Fruit fly (Drosophila melanogaster) whole organism, embryonic: ENCODE results near the gene unk.

Source experiments
- CG10209 ChIP-seq: fragments of 200-800 bp; sonication (Bioruptor generic); optimal IDR thresholded peaks from 3 replicates; lab custom pipeline; 2017; ENCODE audit warnings: missing biosample characterization, mild to moderate bottlenecking, missing genetic modification characterization, missing genetic modification reagents
- CG10274 ChIP-seq: fragments of 200-800 bp; sonication (Bioruptor generic); optimal IDR thresholded peaks from 3 replicates; lab custom pipeline; 2017; ENCODE audit warnings: missing biosample characterization, mild to moderate bottlenecking, missing genetic modification characterization
- CG11456 ChIP-seq: fragments of 200-800 bp; sonication (Bioruptor generic); IDR thresholded peaks from 3 replicates; pipeline ENCODE4 v1.3.6; 2022; ENCODE audit warnings: missing biosample characterization, missing genetic modification characterization
- CG11723 ChIP-seq: fragments of 200-800 bp; sonication (Bioruptor generic); optimal IDR thresholded peaks from 2 replicates; lab custom pipeline; 2017; ENCODE audit warnings: missing biosample characterization, mild to moderate bottlenecking, missing genetic modification characterization
- CG1233 ChIP-seq: fragments of 200-800 bp; sonication (Bioruptor generic); optimal IDR thresholded peaks from 4 replicates; lab custom pipeline; 2018; ENCODE audit warnings: missing biosample characterization, mild to moderate bottlenecking, missing genetic modification characterization
- CG13287 ChIP-seq: fragments of 200-800 bp; sonication (Bioruptor generic); IDR thresholded peaks from 2 replicates; pipeline ENCODE4 v1.3.6; 2022; ENCODE audit warnings: missing biosample characterization, missing genetic modification characterization; ENCODE audit not compliant: partially characterized antibody
- CG13624 ChIP-seq: fragments of 200-800 bp; sonication (Bioruptor generic); optimal IDR thresholded peaks from 2 replicates; lab custom pipeline; 2016; ENCODE audit warnings: missing biosample characterization, missing genetic modification characterization
- CG13775 ChIP-seq: fragments of 200-800 bp; sonication (Bioruptor generic); optimal IDR thresholded peaks from 3 replicates; lab custom pipeline; 2017; ENCODE audit warnings: missing biosample characterization, mild to moderate bottlenecking, missing genetic modification characterization
- CG14050 ChIP-seq: fragments of 200-800 bp; sonication (Bioruptor generic); IDR thresholded peaks from 3 replicates; pipeline ENCODE4 v1.3.6; 2022; ENCODE audit warnings: missing biosample characterization, missing genetic modification characterization
- CG14860 ChIP-seq: fragments of 200-800 bp; sonication (Bioruptor generic); IDR thresholded peaks from 3 replicates; pipeline ENCODE4 v1.3.6; 2022; ENCODE audit warnings: missing biosample characterization, missing genetic modification characterization; ENCODE audit not compliant: partially characterized antibody
- CG15269 ChIP-seq: fragments of 200-800 bp; sonication (Bioruptor generic); optimal IDR thresholded peaks from 2 replicates; lab custom pipeline; 2018; ENCODE audit warnings: missing biosample characterization, mild to moderate bottlenecking, missing genetic modification characterization, moderate library complexity
- CG18011 ChIP-seq: fragments of 200-800 bp; sonication (Bioruptor generic); optimal IDR thresholded peaks from 2 replicates; lab custom pipeline; 2017; ENCODE audit warnings: missing biosample characterization, missing genetic modification characterization, mild to moderate bottlenecking, moderate library complexity, missing genotype
- CG2199 ChIP-seq: fragments of 200-800 bp; sonication (Bioruptor generic); IDR thresholded peaks from 3 replicates; pipeline ENCODE4 v1.3.6; 2022; ENCODE audit warnings: missing biosample characterization, missing genetic modification characterization
- CG2712 ChIP-seq: fragments of 200-800 bp; optimal IDR thresholded peaks from 3 replicates; lab custom pipeline; 2019; ENCODE audit warnings: missing biosample characterization, mild to moderate bottlenecking, missing genetic modification characterization, moderate library complexity
- CG33557 ChIP-seq: fragments of 200-800 bp; sonication (Bioruptor generic); optimal IDR thresholded peaks from 2 replicates; lab custom pipeline; 2019; ENCODE audit warnings: missing biosample characterization, mild to moderate bottlenecking, missing genetic modification characterization, moderate library complexity
- CG3407 ChIP-seq: fragments of 200-800 bp; sonication (Bioruptor generic); optimal IDR thresholded peaks from 2 replicates; lab custom pipeline; 2018; ENCODE audit warnings: missing biosample characterization, mild to moderate bottlenecking, missing genetic modification characterization
- CG34224 ChIP-seq: fragments of 200-800 bp; sonication (Bioruptor generic); IDR thresholded peaks from 3 replicates; pipeline ENCODE4 v1.3.6; 2022; ENCODE audit warnings: missing biosample characterization, missing genetic modification characterization; ENCODE audit not compliant: partially characterized antibody
- CG4854 ChIP-seq: fragments of 200-800 bp; sonication (Bioruptor generic); optimal IDR thresholded peaks from 2 replicates; lab custom pipeline; 2016; ENCODE audit warnings: missing biosample characterization, missing genetic modification characterization, inconsistent platforms
- CG6175 ChIP-seq: fragments of 200-800 bp; sonication (Bioruptor generic); IDR thresholded peaks from 3 replicates; pipeline ENCODE4 v1.3.6; 2022; ENCODE audit warnings: missing biosample characterization, missing genetic modification characterization
- CG7745 ChIP-seq: fragments of 200-800 bp; sonication (Bioruptor generic); optimal IDR thresholded peaks from 2 replicates; lab custom pipeline; 2018; ENCODE audit warnings: missing biosample characterization, mild to moderate bottlenecking, missing genetic modification characterization, moderate library complexity
- CG8478 ChIP-seq: fragments of >200 bp; optimal IDR thresholded peaks from 2 replicates; lab custom pipeline; 2018
- Dip3 ChIP-seq: fragments of 200-800 bp; sonication (Bioruptor generic); optimal IDR thresholded peaks from 3 replicates; lab custom pipeline; 2016; ENCODE audit warnings: missing biosample characterization, missing genetic modification characterization
- ERR ChIP-seq: fragments of 200-800 bp; sonication (Bioruptor generic); optimal IDR thresholded peaks from 2 replicates; lab custom pipeline; 2016; ENCODE audit warnings: missing biosample characterization, missing genetic modification characterization
- Fer3 ChIP-seq: fragments of 200-800 bp; sonication (Bioruptor generic); optimal IDR thresholded peaks from 2 replicates; lab custom pipeline; 2018; ENCODE audit warnings: missing biosample characterization, mild to moderate bottlenecking, missing genetic modification characterization, moderate library complexity
- H2.0 ChIP-seq: fragments of 200-800 bp; sonication (Bioruptor generic); IDR thresholded peaks from 2 replicates; pipeline ENCODE4 v1.3.6; 2022; ENCODE audit warnings: missing biosample characterization, missing genetic modification characterization
- HLH3B ChIP-seq: fragments of 200-800 bp; sonication (Bioruptor generic); IDR thresholded peaks from 2 replicates; pipeline ENCODE4 v1.3.6; 2022; ENCODE audit warnings: missing biosample characterization, missing genetic modification characterization
- Hey ChIP-seq: fragments of 200-800 bp; sonication (Bioruptor generic); optimal IDR thresholded peaks from 3 replicates; lab custom pipeline; 2018; ENCODE audit warnings: missing biosample characterization, mild to moderate bottlenecking, missing genetic modification characterization
- Hr51 ChIP-seq, 2 experiments: fragments of 200-800 bp; sonication (Bioruptor generic); optimal IDR thresholded peaks; 2 replicates in 1 of 2; 3 replicates in 1 of 2; lab custom pipeline; 2016 to 2018; ENCODE audit warnings: missing biosample characterization in 2 of 2, missing genetic modification characterization in 2 of 2, mild to moderate bottlenecking in 1 of 2, moderate library complexity in 1 of 2
- Mrtf ChIP-seq: fragments of 200-800 bp; sonication (Bioruptor generic); IDR thresholded peaks from 3 replicates; pipeline ENCODE4 v1.3.6; 2022; ENCODE audit warnings: missing biosample characterization, missing genetic modification characterization
- Xbp1 ChIP-seq: fragments of 200-800 bp; sonication (Bioruptor generic); optimal IDR thresholded peaks from 3 replicates; lab custom pipeline; 2016; ENCODE audit warnings: missing biosample characterization, mild to moderate bottlenecking, missing genetic modification characterization
- YL-1 ChIP-seq: fragments of 200-800 bp; sonication (Bioruptor generic); optimal IDR thresholded peaks from 3 replicates; lab custom pipeline; 2017; ENCODE audit warnings: missing biosample characterization, mild to moderate bottlenecking, missing genetic modification characterization
- ab ChIP-seq: fragments of 200-800 bp; sonication (Bioruptor generic); optimal IDR thresholded peaks from 2 replicates; lab custom pipeline; 2016; ENCODE audit warnings: missing biosample characterization, missing genetic modification characterization
- ash1 ChIP-seq: fragments of 200-800 bp; sonication (Bioruptor generic); optimal IDR thresholded peaks from 2 replicates; lab custom pipeline; 2018; ENCODE audit warnings: missing biosample characterization, mild to moderate bottlenecking, missing genetic modification characterization
- ci ChIP-seq: fragments of 200-800 bp; sonication (Bioruptor generic); IDR thresholded peaks from 3 replicates; pipeline ENCODE4 v1.3.6; 2022; ENCODE audit warnings: missing biosample characterization, missing genetic modification characterization
- crc ChIP-seq: fragments of 200-800 bp; sonication (Bioruptor generic); optimal IDR thresholded peaks from 2 replicates; lab custom pipeline; 2016; ENCODE audit warnings: missing biosample characterization, missing genetic modification characterization
- fru ChIP-seq: fragments of >200 bp; optimal IDR thresholded peaks from 2 replicates; lab custom pipeline; 2017
- gcm ChIP-seq: fragments of 200-800 bp; sonication (Bioruptor generic); optimal IDR thresholded peaks from 2 replicates; lab custom pipeline; 2019; ENCODE audit warnings: missing biosample characterization, mild to moderate bottlenecking, missing genetic modification characterization, moderate library complexity
- gsb ChIP-seq: fragments of 200-800 bp; sonication (Bioruptor generic); IDR thresholded peaks from 2 replicates; pipeline ENCODE4 v1.3.6; 2022; ENCODE audit warnings: missing biosample characterization, missing genetic modification characterization
- jing ChIP-seq: fragments of 200-800 bp; sonication (Bioruptor generic); optimal IDR thresholded peaks from 2 replicates; lab custom pipeline; 2018; ENCODE audit warnings: missing biosample characterization, mild to moderate bottlenecking, missing genetic modification characterization
- lab ChIP-seq: fragments of 200-800 bp; sonication (Bioruptor generic); optimal IDR thresholded peaks from 3 replicates; lab custom pipeline; 2017; ENCODE audit warnings: missing biosample characterization, missing genetic modification characterization, mild to moderate bottlenecking, moderate library complexity, missing genetic modification reagents
- lilli ChIP-seq: fragments of 200-800 bp; sonication (Bioruptor generic); optimal IDR thresholded peaks from 3 replicates; lab custom pipeline; 2016; ENCODE audit warnings: missing biosample characterization, missing genetic modification characterization
- p53 ChIP-seq: fragments of 200-800 bp; sonication (Bioruptor generic); optimal IDR thresholded peaks from 2 replicates; lab custom pipeline; 2016; ENCODE audit warnings: missing biosample characterization, missing genetic modification characterization
- peb ChIP-seq: fragments of 200-800 bp; sonication (Bioruptor generic); IDR thresholded peaks from 2 replicates; pipeline ENCODE4 v1.3.6; 2022; ENCODE audit warnings: missing biosample characterization, missing genetic modification characterization
- pita ChIP-seq: fragments of 200-800 bp; sonication (Bioruptor generic); optimal IDR thresholded peaks from 2 replicates; lab custom pipeline; 2017; ENCODE audit warnings: missing biosample characterization, mild to moderate bottlenecking, missing genetic modification characterization
- sr ChIP-seq: fragments of 200-800 bp; sonication (Bioruptor generic); IDR thresholded peaks from 3 replicates; pipeline ENCODE4 v1.3.6; 2022; ENCODE audit warnings: missing biosample characterization, missing genetic modification characterization
- toy ChIP-seq: fragments of 200-800 bp; sonication (Bioruptor generic); IDR thresholded peaks from 2 replicates; pipeline ENCODE4 v1.3.6; 2022; ENCODE audit warnings: missing biosample characterization, missing genetic modification characterization
- zen ChIP-seq: fragments of 200-800 bp; sonication (Bioruptor generic); optimal IDR thresholded peaks from 3 replicates; lab custom pipeline; 2018; ENCODE audit warnings: missing biosample characterization, mild to moderate bottlenecking, missing genetic modification characterization, moderate library complexity
- zfh1 ChIP-seq: fragments of 200-800 bp; sonication (Bioruptor generic); IDR thresholded peaks from 3 replicates; pipeline ENCODE4 v1.3.6; 2022; ENCODE audit warnings: missing biosample characterization, missing genetic modification characterization

Gene unk

DNA sequence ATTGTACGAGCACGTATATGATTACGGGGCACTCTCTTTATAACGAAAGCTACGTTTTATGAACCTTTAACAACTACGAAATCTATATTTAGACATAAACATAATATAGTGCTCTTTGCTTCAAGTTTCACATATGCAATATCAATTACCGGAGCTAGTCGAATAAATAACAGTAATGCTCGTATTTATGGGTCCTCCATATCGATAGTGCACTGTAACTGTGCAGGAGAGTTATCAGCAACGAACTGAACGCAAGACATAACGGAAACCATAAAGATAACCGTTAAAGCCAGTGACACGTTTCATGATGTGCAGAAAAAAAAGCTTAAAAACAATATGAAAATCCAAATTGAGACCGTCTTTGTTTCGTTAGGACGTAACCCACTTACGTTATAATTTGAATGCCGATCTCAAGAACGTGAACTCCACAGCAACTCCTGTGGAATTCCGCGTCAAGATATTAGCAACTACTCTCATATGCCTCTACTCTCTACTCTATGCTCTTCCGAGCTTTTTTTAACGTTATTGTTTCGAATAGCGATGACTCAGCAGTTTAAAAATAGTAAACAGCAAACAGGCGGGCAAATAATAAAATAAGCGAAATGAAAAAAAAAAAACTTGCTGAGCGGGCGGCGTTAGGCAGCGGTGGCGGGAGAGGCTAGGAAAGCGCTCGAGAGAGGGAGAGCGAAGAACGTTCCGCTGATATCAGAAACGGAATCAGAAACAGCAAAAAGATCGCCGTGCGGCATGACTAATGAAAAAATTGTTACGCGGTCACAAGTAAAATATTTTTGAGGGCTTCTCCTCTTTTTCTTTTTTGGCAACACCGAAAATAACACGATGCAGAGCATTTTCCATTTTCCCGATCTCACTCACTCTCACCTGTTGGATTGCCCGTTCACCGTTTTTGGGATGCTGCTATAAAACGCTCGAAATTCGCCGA lies 32.6 kb upstream of the unk start (continued):
- TF ChIP-seq lab (GFP tag; lab: Kevin White, UChicago) (peak; percentile 89), CG4854 (GFP tag; lab: Kevin White, UChicago) (peak; percentile 56), CG1233 (GFP tag; lab: Kevin White, UChicago) (peak; percentile 60), zfh1 (GFP tag; lab: Robert Waterston, UW) (peak; percentile 77), CG6175 (GFP tag; lab: Robert Waterston, UW) (0 out of 3 replicates have a peak, but pooled peaks have one; percentile 11), CG2199 (0 out of 3 replicates have a peak, but pooled peaks have one; percentile 10), CG10274 (peak; percentile 45), fru (no peak), HLH3B (peak; percentile 70), CG14860 (GFP tag; lab: Robert Waterston, UW) (no peak), CG8478 (lab: Kevin White, UChicago) (no peak), YL-1 (GFP tag; lab: Kevin White, UChicago) (no peak), CG11723 (GFP tag; lab: Kevin White, UChicago) (peak; percentile 30), Xbp1 (GFP tag; lab: Kevin White, UChicago) (peak; percentile 79), Mrtf (GFP tag; lab: Robert Waterston, UW) (peak; percentile 67; the same call in 2 of the 3 replicates), CG15269 (peak; percentile 87), Fer3 (tag; lab: Kevin White, UChicago) (peak; percentile 88), H2.0 (peak; percentile 74), CG13775 (GFP tag; lab: Kevin White, UChicago) (peak; percentile 57), CG33557 (GFP tag; lab: Kevin White, UChicago) (no peak), CG2712 (tag; lab: Kevin White, UChicago) (peak; percentile 76), CG13624 (GFP tag; lab: Kevin White, UChicago) (peak; percentile 60), p53 (GFP tag; lab: Kevin White, UChicago) (no peak), jing (GFP tag; lab: Kevin White, UChicago) (peak; percentile 45), ab (GFP tag; lab: Kevin White, UChicago) (no peak), gcm (GFP tag; lab: Kevin White, UChicago) (peak; percentile 45), ERR (GFP tag; lab: Kevin White, UChicago) (peak; percentile 66), CG18011 (GFP tag; lab: Kevin White, UChicago) (peak; percentile 36), Hey (tag; lab: Kevin White, UChicago) (no peak), CG14050 (GFP tag; lab: Robert Waterston, UW) (peak; percentile 67), ci (GFP tag; lab: Robert Waterston, UW) (peak; percentile 84), ash1 (GFP tag; lab: Kevin White, UChicago) (peak; percentile 1), peb (0 out of 2 replicates have a peak, but pooled peaks have one; percentile 59), CG3407 (peak; percentile 0), CG11456 (GFP tag; lab: Robert Waterston, UW) (peak; percentile 84), CG13287 (no peak; the same call in 1 of the 2 replicates), CG10209 (peak; percentile 76), pita (GFP tag; lab: Kevin White, UChicago) (no peak), gsb (GFP tag; lab: Robert Waterston, UW) (peak; percentile 40; the same call in 1 of the 2 replicates), CG7745 (tag; lab: Kevin White, UChicago) (no peak), zen (tag; lab: Kevin White, UChicago) (peak; percentile 63), toy (GFP tag; lab: Robert Waterston, UW) (no peak), CG34224 (GFP tag; lab: Robert Waterston, UW) (no peak), Dip3 (GFP tag; lab: Kevin White, UChicago) (peak; percentile 61), Hr51 (GFP tag; optimal IDR thresholded peaks at IDR 0.05; lab: Kevin White, UChicago) (peak; percentile 35 to 84), lilli (peak; percentile 88), sr (no peak), crc (GFP tag; lab: Kevin White, UChicago) (no peak)
